Fruit fly (Drosophila melanogaster) whole organism, embryonic: ENCODE data around the gene Ufl1.

Experiments
- Antp ChIP-seq: fragments of 200-800 bp; sonication (Bioruptor generic); optimal IDR thresholded peaks from 3 replicates; lab custom pipeline; 2016; ENCODE audit warnings: missing biosample characterization, missing genetic modification characterization
- CG10431 ChIP-seq: fragments of 200-800 bp; sonication (Bioruptor generic); optimal IDR thresholded peaks from 3 replicates; lab custom pipeline; 2018; ENCODE audit warnings: missing biosample characterization, mild to moderate bottlenecking, missing genetic modification characterization
- CG11247 ChIP-seq: fragments of 200-800 bp; sonication (Bioruptor generic); IDR thresholded peaks from 2 replicates; pipeline ENCODE4 v1.3.6; 2022; ENCODE audit warnings: missing biosample characterization, missing genetic modification characterization
- CG11695 ChIP-seq: fragments of 200-800 bp; sonication (Bioruptor generic); IDR thresholded peaks from 3 replicates; pipeline ENCODE4 v1.3.6; 2022; ENCODE audit warnings: missing biosample characterization, missing genetic modification characterization
- CG12391 ChIP-seq: fragments of 200-800 bp; sonication (Bioruptor generic); optimal IDR thresholded peaks from 3 replicates; lab custom pipeline; 2018; ENCODE audit warnings: missing biosample characterization, mild to moderate bottlenecking, missing genetic modification characterization, moderate library complexity
- CG12659 ChIP-seq: fragments of 200-800 bp; sonication (Bioruptor generic); optimal IDR thresholded peaks from 3 replicates; lab custom pipeline; 2017; ENCODE audit warnings: mild to moderate bottlenecking, missing biosample characterization, missing genetic modification reagents, missing genetic modification characterization
- CG13775 ChIP-seq: fragments of 200-800 bp; sonication (Bioruptor generic); optimal IDR thresholded peaks from 3 replicates; lab custom pipeline; 2017; ENCODE audit warnings: missing biosample characterization, mild to moderate bottlenecking, missing genetic modification characterization
- CG14710 ChIP-seq: fragments of 200-800 bp; sonication (Bioruptor generic); optimal IDR thresholded peaks from 3 replicates; lab custom pipeline; 2019; ENCODE audit warnings: missing biosample characterization, mild to moderate bottlenecking, missing genetic modification characterization, moderate library complexity
- CG15011 ChIP-seq: fragments of 200-800 bp; sonication (Bioruptor generic); optimal IDR thresholded peaks from 3 replicates; lab custom pipeline; 2018; ENCODE audit warnings: missing biosample characterization, mild to moderate bottlenecking, missing genetic modification characterization
- CG17328 ChIP-seq: fragments of 200-800 bp; sonication (Bioruptor generic); IDR thresholded peaks from 2 replicates; pipeline ENCODE4 v1.3.6; 2022; ENCODE audit warnings: missing biosample characterization, missing genetic modification characterization
- CG17359 ChIP-seq: fragments of 200-800 bp; sonication (Bioruptor generic); optimal IDR thresholded peaks from 3 replicates; lab custom pipeline; 2018; ENCODE audit warnings: missing biosample characterization, mild to moderate bottlenecking, missing genetic modification characterization, moderate library complexity
- CG1832 ChIP-seq: fragments of 200-800 bp; sonication (Bioruptor generic); optimal IDR thresholded peaks from 2 replicates; lab custom pipeline; 2017; ENCODE audit warnings: missing biosample characterization, mild to moderate bottlenecking, missing genetic modification characterization, inconsistent platforms
- CG2116 ChIP-seq: fragments of 200-800 bp; sonication (Bioruptor generic); optimal IDR thresholded peaks from 3 replicates; lab custom pipeline; 2018; ENCODE audit warnings: missing biosample characterization, mild to moderate bottlenecking, missing genetic modification characterization
- CG2875 ChIP-seq: fragments of 200-800 bp; sonication (Bioruptor generic); optimal IDR thresholded peaks from 2 replicates; lab custom pipeline; 2017; ENCODE audit warnings: missing biosample characterization, mild to moderate bottlenecking, missing genetic modification characterization, missing genetic modification reagents
- CG30020 ChIP-seq: fragments of 200-800 bp; optimal IDR thresholded peaks from 2 replicates; lab custom pipeline; 2019; ENCODE audit warnings: missing biosample characterization, mild to moderate bottlenecking, missing genetic modification characterization, moderate library complexity
- CG3065 ChIP-seq: fragments of 200-800 bp; sonication (Bioruptor generic); optimal IDR thresholded peaks from 2 replicates; lab custom pipeline; 2016; ENCODE audit warnings: missing biosample characterization, missing genetic modification characterization
- CG32767 ChIP-seq: fragments of 200-800 bp; sonication (Bioruptor generic); IDR thresholded peaks from 2 replicates; pipeline ENCODE4 v1.3.6; 2022; ENCODE audit warnings: missing biosample characterization, missing genetic modification characterization
- CG34224 ChIP-seq: fragments of 200-800 bp; sonication (Bioruptor generic); IDR thresholded peaks from 3 replicates; pipeline ENCODE4 v1.3.6; 2022; ENCODE audit warnings: missing biosample characterization, missing genetic modification characterization; ENCODE audit not compliant: partially characterized antibody
- CG34422 ChIP-seq: fragments of 200-800 bp; sonication (Bioruptor generic); IDR thresholded peaks from 3 replicates; pipeline ENCODE4 v1.3.6; 2022; ENCODE audit warnings: missing biosample characterization, missing genetic modification characterization
- CG3838 ChIP-seq: fragments of 200-800 bp; sonication (Bioruptor generic); optimal IDR thresholded peaks from 3 replicates; lab custom pipeline; 2016; ENCODE audit warnings: missing biosample characterization, missing genetic modification characterization
- CG4328 ChIP-seq: fragments of 200-800 bp; sonication (Bioruptor generic); optimal IDR thresholded peaks from 3 replicates; lab custom pipeline; 2017; ENCODE audit warnings: missing biosample characterization, missing genetic modification reagents, missing genetic modification characterization
- CG6689 ChIP-seq: fragments of 200-800 bp; sonication (Bioruptor generic); IDR thresholded peaks from 2 replicates; pipeline ENCODE4 v1.3.6; 2022; ENCODE audit warnings: missing biosample characterization, missing genetic modification characterization
- CG6791 ChIP-seq: fragments of 200-800 bp; sonication (Bioruptor generic); IDR thresholded peaks from 3 replicates; pipeline ENCODE4 v1.3.6; 2022; ENCODE audit warnings: missing biosample characterization, missing genetic modification characterization; ENCODE audit not compliant: partially characterized antibody
- CG8944 ChIP-seq: fragments of 200-800 bp; sonication (Bioruptor generic); optimal IDR thresholded peaks from 3 replicates; lab custom pipeline; 2016; ENCODE audit warnings: missing biosample characterization, missing genetic modification characterization
- CG9215 ChIP-seq: fragments of 200-800 bp; sonication (Bioruptor generic); IDR thresholded peaks from 2 replicates; pipeline ENCODE4 v1.3.6; 2022; ENCODE audit warnings: missing biosample characterization, missing genetic modification characterization
- CG9437 ChIP-seq: fragments of 200-800 bp; sonication (Bioruptor generic); optimal IDR thresholded peaks from 2 replicates; lab custom pipeline; 2018; ENCODE audit warnings: missing biosample characterization, mild to moderate bottlenecking, missing genetic modification characterization
- Camta ChIP-seq: fragments of 200-800 bp; sonication (Bioruptor generic); optimal IDR thresholded peaks from 2 replicates; lab custom pipeline; 2016; ENCODE audit warnings: missing biosample characterization, missing genetic modification characterization
- E2f1 ChIP-seq: fragments of 200-800 bp; sonication (Bioruptor generic); IDR thresholded peaks from 2 replicates; pipeline ENCODE4 v1.3.6; 2022; ENCODE audit warnings: missing biosample characterization, missing genetic modification characterization
- Fer1 ChIP-seq: fragments of 200-800 bp; sonication (Bioruptor generic); optimal IDR thresholded peaks from 2 replicates; lab custom pipeline; 2017; ENCODE audit warnings: missing biosample characterization, mild to moderate bottlenecking, missing genetic modification characterization
- HmgD ChIP-seq: fragments of 200-800 bp; sonication (Bioruptor generic); optimal IDR thresholded peaks from 3 replicates; lab custom pipeline; 2016; ENCODE audit warnings: missing biosample characterization, missing genetic modification characterization
- HmgZ ChIP-seq: fragments of 200-800 bp; sonication (Bioruptor generic); optimal IDR thresholded peaks from 2 replicates; lab custom pipeline; 2018; ENCODE audit warnings: missing biosample characterization, mild to moderate bottlenecking, missing genetic modification characterization
- Hmr ChIP-seq: fragments of 200-800 bp; sonication (Bioruptor generic); optimal IDR thresholded peaks from 3 replicates; lab custom pipeline; 2017; ENCODE audit warnings: mild to moderate bottlenecking, missing biosample characterization, missing genetic modification reagents, missing genetic modification characterization
- Jarid2 ChIP-seq: fragments of 200-800 bp; sonication (Bioruptor generic); optimal IDR thresholded peaks from 3 replicates; lab custom pipeline; 2017; ENCODE audit warnings: mild to moderate bottlenecking, missing biosample characterization, missing genetic modification reagents, missing genetic modification characterization
- Ptx1 ChIP-seq: fragments of 200-800 bp; sonication (Bioruptor generic); IDR thresholded peaks from 2 replicates; pipeline ENCODE4 v1.3.6; 2022; ENCODE audit warnings: missing biosample characterization, missing genetic modification characterization
- ash1 ChIP-seq: fragments of 200-800 bp; sonication (Bioruptor generic); optimal IDR thresholded peaks from 2 replicates; lab custom pipeline; 2018; ENCODE audit warnings: missing biosample characterization, mild to moderate bottlenecking, missing genetic modification characterization
- bigmax ChIP-seq: fragments of 200-800 bp; sonication (Bioruptor generic); optimal IDR thresholded peaks from 2 replicates; lab custom pipeline; 2018; ENCODE audit warnings: missing biosample characterization, mild to moderate bottlenecking, missing genetic modification characterization
- bsh ChIP-seq, 2 experiments: fragments of 200-800 bp; sonication (Bioruptor generic); optimal IDR thresholded peaks; 2 replicates each; lab custom pipeline; 2017 to 2018; ENCODE audit warnings: mild to moderate bottlenecking in 2 of 2, missing biosample characterization in 2 of 2, missing genetic modification characterization in 2 of 2, moderate library complexity in 1 of 2
- crc ChIP-seq: fragments of 200-800 bp; sonication (Bioruptor generic); optimal IDR thresholded peaks from 2 replicates; lab custom pipeline; 2016; ENCODE audit warnings: missing biosample characterization, missing genetic modification characterization
- dm ChIP-seq: fragments of 200-800 bp; sonication (Bioruptor generic); optimal IDR thresholded peaks from 3 replicates; lab custom pipeline; 2016; ENCODE audit warnings: missing biosample characterization, missing genetic modification characterization
- dpn ChIP-seq, 2 experiments: fragments of 200-800 bp; sonication (Bioruptor generic); optimal IDR thresholded peaks; 3 replicates each; lab custom pipeline; 2016; ENCODE audit warnings: missing biosample characterization in 2 of 2, missing genetic modification characterization in 2 of 2
- gro ChIP-seq: fragments of 200-800 bp; sonication (Bioruptor generic); optimal IDR thresholded peaks from 2 replicates; lab custom pipeline; 2016; ENCODE audit warnings: missing biosample characterization, missing genetic modification characterization
- onecut ChIP-seq: fragments of 200-800 bp; sonication (Bioruptor generic); IDR thresholded peaks from 2 replicates; pipeline ENCODE4 v1.3.6; 2022; ENCODE audit warnings: missing biosample characterization, missing genetic modification characterization
- pho ChIP-seq: fragments of 200-800 bp; sonication (Bioruptor generic); optimal IDR thresholded peaks from 2 replicates; lab custom pipeline; 2016; ENCODE audit warnings: missing biosample characterization, missing genetic modification characterization
- rib ChIP-seq: fragments of 200-800 bp; sonication (Bioruptor generic); IDR thresholded peaks from 2 replicates; pipeline ENCODE4 v1.3.6; 2022; ENCODE audit warnings: missing biosample characterization, missing genetic modification characterization
- tin ChIP-seq: fragments of 200-800 bp; sonication (Bioruptor generic); optimal IDR thresholded peaks from 3 replicates; lab custom pipeline; 2016; ENCODE audit warnings: missing biosample characterization, missing genetic modification characterization
- tio ChIP-seq: fragments of 200-800 bp; sonication (Bioruptor generic); optimal IDR thresholded peaks from 2 replicates; lab custom pipeline; 2017; ENCODE audit warnings: missing biosample characterization, missing genetic modification characterization, inconsistent platforms
- tup ChIP-seq: fragments of 200-800 bp; sonication (Bioruptor generic); optimal IDR thresholded peaks from 2 replicates; lab custom pipeline; 2016; ENCODE audit warnings: missing biosample characterization, mild to moderate bottlenecking, missing genetic modification characterization, moderate library complexity
- z ChIP-seq: fragments of 200-800 bp; sonication (Bioruptor generic); IDR thresholded peaks from 3 replicates; pipeline ENCODE4 v1.3.6; 2022; ENCODE audit warnings: missing biosample characterization, missing genetic modification characterization
- zen ChIP-seq: fragments of 200-800 bp; sonication (Bioruptor generic); optimal IDR thresholded peaks from 3 replicates; lab custom pipeline; 2018; ENCODE audit warnings: missing biosample characterization, mild to moderate bottlenecking, missing genetic modification characterization, moderate library complexity
- zen2 ChIP-seq: fragments of 200-800 bp; sonication (Bioruptor generic); IDR thresholded peaks from 3 replicates; pipeline ENCODE4 v1.3.6; 2022; ENCODE audit warnings: missing biosample characterization, missing genetic modification characterization; ENCODE audit not compliant: partially characterized antibody

Ufl1 gene

dm6 chr3R:7037250-7037802, 36.9 kb downstream of the Ufl1 start (continued):
- TF ChIP-seq Fer1 (GFP tag; lab: Kevin White, UChicago) (no peak), CG3838 (GFP tag; lab: Kevin White, UChicago) (no peak), CG11695 (GFP tag; lab: Robert Waterston, UW) (no peak), dm (GFP tag; lab: Kevin White, UChicago) (peak; percentile 55), CG34224 (GFP tag; lab: Robert Waterston, UW) (peak; percentile 41; the same call in 2 of the 3 replicates), Camta (GFP tag; lab: Kevin White, UChicago) (no peak), CG6791 (no peak; the same call in 2 of the 3 replicates), onecut (GFP tag; lab: Robert Waterston, UW) (no peak), z (peak; percentile 91), CG32767 (GFP tag; lab: Robert Waterston, UW) (0 out of 2 replicates have a peak, but pooled peaks have one; percentile 18), rib (GFP tag; lab: Robert Waterston, UW) (no peak), CG30020 (tag; lab: Kevin White, UChicago) (no peak), Ptx1 (GFP tag; lab: Robert Waterston, UW) (no peak), CG11247 (GFP tag; lab: Robert Waterston, UW) (0 out of 2 replicates have a peak, but pooled peaks have one; percentile 30), dpn (GFP tag; optimal IDR thresholded peaks at IDR 0.05; lab: Kevin White, UChicago) (peak in 1 of 2 experiments; percentile 31), CG9215 (no peak), CG9437 (GFP tag; lab: Kevin White, UChicago) (no peak), CG17359 (tag; lab: Kevin White, UChicago) (no peak), zen (peak; percentile 82), CG1832 (GFP tag; lab: Kevin White, UChicago) (peak; percentile 95), gro (peak; percentile 31), ash1 (no peak), tin (GFP tag; lab: Kevin White, UChicago) (peak; percentile 31), bigmax (GFP tag; lab: Kevin White, UChicago) (no peak), pho (GFP tag; lab: Kevin White, UChicago) (peak; percentile 3), Hmr (GFP tag; lab: Kevin White, UChicago) (peak; percentile 37), CG14710 (tag; lab: Kevin White, UChicago) (no peak), HmgZ (tag; lab: Kevin White, UChicago) (no peak), tup (GFP tag; lab: Kevin White, UChicago) (no peak), CG3065 (no peak), CG12659 (no peak), CG8944 (GFP tag; lab: Kevin White, UChicago) (no peak), CG34422 (GFP tag; lab: Robert Waterston, UW) (peak; percentile 34; the same call in 1 of the 3 replicates), CG17328 (no peak; the same call in 1 of the 2 replicates), CG6689 (no peak), HmgD (GFP tag; lab: Kevin White, UChicago) (peak; percentile 51), CG4328 (GFP tag; lab: Kevin White, UChicago) (no peak), tio (no peak), bsh (GFP tag; optimal IDR thresholded peaks at IDR 0.05; lab: Kevin White, UChicago) (no peak), CG10431 (no peak), CG13775 (GFP tag; lab: Kevin White, UChicago) (peak; percentile 11), zen2 (GFP tag; lab: Robert Waterston, UW) (peak; percentile 56; the same call in 1 of the 3 replicates), Jarid2 (GFP tag; lab: Kevin White, UChicago) (peak; percentile 43), CG12391 (tag; lab: Kevin White, UChicago) (no peak), CG15011 (GFP tag; lab: Kevin White, UChicago) (no peak), CG2116 (peak; percentile 15), Antp (GFP tag; lab: Kevin White, UChicago) (peak; percentile 40), CG2875 (GFP tag; lab: Kevin White, UChicago) (no peak), E2f1 (GFP tag; lab: Robert Waterston, UW) (no peak), crc (no peak)
